Fruit fly (Drosophila melanogaster): Measurements from ENCODE around the gene CG13875.

Gene CG13875

dm6 chr3L:139574-140567 is 39.9 kb upstream of the CG13875 start:
- no peak for TF ChIP-seq CG6854 (GFP tag; optimal IDR thresholded peaks at IDR 0.05)
- no peak for TF ChIP-seq lz (GFP tag; optimal IDR thresholded peaks at IDR 0.05)
- TF ChIP-seq topi (GFP tag; optimal IDR thresholded peaks at IDR 0.05): peak; percentile 36
- TF ChIP-seq CG10631 (GFP tag; optimal IDR thresholded peaks at IDR 0.05): peak; percentile 35
- peak; percentile 88 for TF ChIP-seq svp (GFP tag)
- TF ChIP-seq Sox15 (GFP tag; optimal IDR thresholded peaks at IDR 0.05): no peak
- TF ChIP-seq CG7368 (GFP tag; optimal IDR thresholded peaks at IDR 0.05): no peak
- TF ChIP-seq achi (GFP tag; optimal IDR thresholded peaks at IDR 0.05): peak; percentile 2
- TF ChIP-seq Eip78C (GFP tag): peak; percentile 76
- no peak for TF ChIP-seq fd85E (GFP tag; optimal IDR thresholded peaks at IDR 0.05)
- no peak for TF ChIP-seq CG34406 (GFP tag; optimal IDR thresholded peaks at IDR 0.05)
- TF ChIP-seq CG3919 (GFP tag; optimal IDR thresholded peaks at IDR 0.05): peak; percentile 15
- TF ChIP-seq Lpt (GFP tag; optimal IDR thresholded peaks at IDR 0.05): no peak
- TF ChIP-seq CG3032 (tag; optimal IDR thresholded peaks at IDR 0.05): peak; percentile 17
- TF ChIP-seq CG6808 (GFP tag; optimal IDR thresholded peaks at IDR 0.05): peak; percentile 13
- TF ChIP-seq acj6 (GFP tag; optimal IDR thresholded peaks at IDR 0.05): no peak
- no peak for TF ChIP-seq Smox (GFP tag; optimal IDR thresholded peaks at IDR 0.05)
- peak; percentile 24 for TF ChIP-seq CG6792 (GFP tag; optimal IDR thresholded peaks at IDR 0.05)
- TF ChIP-seq CG9139 (GFP tag; optimal IDR thresholded peaks at IDR 0.05): no peak
- TF ChIP-seq CG32006 (GFP tag; optimal IDR thresholded peaks at IDR 0.05): no peak
- TF ChIP-seq esn (GFP tag; optimal IDR thresholded peaks at IDR 0.05): peak; percentile 55
- TF ChIP-seq CG11762 (GFP tag; optimal IDR thresholded peaks at IDR 0.05; ENCODE audit: insufficient read depth): no peak
- peak in 1 of 2 experiments; percentile 24 for TF ChIP-seq ss (GFP tag; optimal IDR thresholded peaks at IDR 0.05)
- no peak for TF ChIP-seq Gug (GFP tag; IDR thresholded peaks at IDR 0.05)
- no peak for TF ChIP-seq CG8319 (GFP tag; optimal IDR thresholded peaks at IDR 0.05)
- TF ChIP-seq dsx (GFP tag; optimal IDR thresholded peaks at IDR 0.05; ENCODE audit: poor library complexity, severe bottlenecking): peak; percentile 66
- no peak for TF ChIP-seq CG8119 (GFP tag; IDR thresholded peaks at IDR 0.05)
- TF ChIP-seq CG15336 (GFP tag; IDR thresholded peaks at IDR 0.05): no peak
- no peak for TF ChIP-seq spab (GFP tag; optimal IDR thresholded peaks at IDR 0.05)
- peak; percentile 36 for TF ChIP-seq Hr39 (GFP tag; optimal IDR thresholded peaks at IDR 0.05)
- no peak for TF ChIP-seq dac (GFP tag; optimal IDR thresholded peaks at IDR 0.05)
- no peak for TF ChIP-seq Ets21C (GFP tag; optimal IDR thresholded peaks at IDR 0.05)
- TF ChIP-seq fd59A (GFP tag; optimal IDR thresholded peaks at IDR 0.05): no peak
- TF ChIP-seq vri (GFP tag; optimal IDR thresholded peaks at IDR 0.05): peak; percentile 43
- no peak for TF ChIP-seq CG11902 (GFP tag; optimal IDR thresholded peaks at IDR 0.05)
- TF ChIP-seq Hr38 (GFP tag; optimal IDR thresholded peaks at IDR 0.05): no peak
- no peak for TF ChIP-seq CG6276 (GFP tag; optimal IDR thresholded peaks at IDR 0.05)
- peak; percentile 74 for TF ChIP-seq fkh (GFP tag; optimal IDR thresholded peaks at IDR 0.05)
- no peak for TF ChIP-seq CG10669 (GFP tag; optimal IDR thresholded peaks at IDR 0.05)
- TF ChIP-seq CG11294 (GFP tag; IDR thresholded peaks at IDR 0.05): no peak
- TF ChIP-seq Sox14 (GFP tag; optimal IDR thresholded peaks at IDR 0.05): no peak
- TF ChIP-seq eg (GFP tag; IDR thresholded peaks at IDR 0.05): no peak
- no peak for TF ChIP-seq CG16779 (tag; optimal IDR thresholded peaks at IDR 0.05)
- no peak for TF ChIP-seq Hr4 (GFP tag; optimal IDR thresholded peaks at IDR 0.05)
- TF ChIP-seq Met (GFP tag; optimal IDR thresholded peaks at IDR 0.05): peak; percentile 49
- TF ChIP-seq CG31627 (GFP tag; optimal IDR thresholded peaks at IDR 0.05): no peak
- TF ChIP-seq Eip93F (GFP tag; optimal IDR thresholded peaks at IDR 0.05): no peak
- peak; percentile 26 for TF ChIP-seq Sox102F (GFP tag; optimal IDR thresholded peaks at IDR 0.05)
- no peak for TF ChIP-seq pdm3 (GFP tag; optimal IDR thresholded peaks at IDR 0.05)
- TF ChIP-seq OdsH (GFP tag; optimal IDR thresholded peaks at IDR 0.05): no peak
